Worm (Caenorhabditis elegans) whole organism, L2 larva: ENCODE results near the gene nas-22.

Experiments
- ama-1 ChIP-seq: fragments of 150-350 bp; optimal IDR thresholded peaks from 2 replicates; lab custom pipeline; 2018; ENCODE audit warnings: inconsistent platforms
- unc-55 ChIP-seq: fragments of 150-350 bp; sonication (generic microtip); optimal IDR thresholded peaks from 3 replicates; lab custom pipeline; 2014; ENCODE audit warnings: missing biosample characterization, missing genetic modification reagents, missing genetic modification characterization
- zag-1 ChIP-seq: fragments of 150-350 bp; optimal IDR thresholded peaks from 2 replicates; lab custom pipeline; 2014; ENCODE audit warnings: missing biosample characterization, missing genetic modification characterization
- ztf-11 ChIP-seq: sonication (generic microtip); optimal IDR thresholded peaks from 2 replicates; lab custom pipeline; 2017; ENCODE audit warnings: missing biosample characterization, missing genetic modification characterization

DNA sequence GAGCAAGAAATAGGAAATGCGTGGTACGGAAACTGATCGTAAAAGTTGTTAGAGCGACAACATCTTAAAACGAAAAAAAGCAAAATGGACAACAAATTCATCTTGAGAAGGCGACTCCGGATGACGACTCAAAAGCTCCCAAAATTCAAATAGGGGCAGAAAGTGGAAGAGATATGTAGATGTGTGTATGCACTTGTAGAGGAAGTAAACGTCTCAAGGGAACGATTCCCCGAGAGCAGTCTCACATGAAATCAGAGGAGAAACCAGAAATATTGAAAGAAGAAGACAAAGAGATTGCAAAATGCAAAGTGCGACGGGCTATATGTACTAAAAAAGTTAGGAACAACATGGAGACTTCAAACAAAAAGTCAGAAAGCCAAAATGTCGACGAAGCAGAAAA, 31.0 kb upstream of the nas-22 start, which contains the start of gene F57B7.2:
- no peak for TF ChIP-seq ztf-11 (tag; lab: Kevin White, UChicago)
- no peak for TF ChIP-seq ama-1 (lab: Kevin White, UChicago)
- TF ChIP-seq unc-55 (GFP tag; lab: Kevin White, UChicago): no peak
- TF ChIP-seq zag-1 (tag; lab: Kevin White, UChicago): no peak
